Fruit fly (Drosophila melanogaster) S2 (cell line): ENCODE data around the gene CG5937.

Experiments
- CG8478 ChIP-seq: fragments of >200 bp; optimal IDR thresholded peaks from 2 replicates; lab custom pipeline; 2018
- CTCF ChIP-seq, 2 experiments: fragments of >200 bp; optimal IDR thresholded peaks; 2 replicates each; lab custom pipeline; 2018

DNA sequence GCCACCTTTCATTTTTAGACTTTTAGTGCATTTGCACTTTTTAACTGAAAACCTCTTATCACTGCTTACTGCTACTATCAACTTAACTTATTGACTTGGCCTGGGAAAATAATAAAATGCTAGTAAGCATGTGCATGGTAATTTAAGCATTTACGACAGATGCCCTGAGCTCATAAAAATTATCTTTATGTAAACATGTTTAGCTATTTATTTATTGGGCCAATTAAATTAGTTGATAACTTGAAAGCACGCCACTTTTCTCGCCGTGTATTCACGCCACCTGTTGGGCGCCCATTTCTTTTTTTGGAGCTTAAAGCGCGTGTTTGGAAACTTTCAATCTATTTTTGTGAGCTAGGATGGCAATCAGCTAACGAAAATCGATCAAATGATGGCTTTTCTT lies 52.4 kb downstream of the CG5937 start:
- TF ChIP-seq CTCF (optimal IDR thresholded peaks at IDR 0.05; lab: Kevin White, UChicago) (no peak), CG8478 (no peak)
